Worm (Caenorhabditis elegans) whole organism, early embryonic: ENCODE measurements around the gene H20J04.4.

Experiments used
- ama-1 ChIP-seq: fragments of 150-350 bp; optimal IDR thresholded peaks from 2 replicates; lab custom pipeline; 2014
- ceh-13 ChIP-seq: fragments of 200-800 bp; sonication (Bioruptor generic); optimal IDR thresholded peaks from 2 replicates; lab custom pipeline; 2018; ENCODE audit warnings: mild to moderate bottlenecking, missing genetic modification characterization, missing compliant biosample characterization
- ets-7 ChIP-seq: sonication (generic microtip); optimal IDR thresholded peaks from 2 replicates; lab custom pipeline; 2016; ENCODE audit warnings: missing genotype, missing genetic modification characterization, missing compliant biosample characterization
- flt-1 ChIP-seq: fragments of 200-800 bp; sonication (Bioruptor generic); IDR thresholded peaks from 2 replicates; pipeline ENCODE4 v1.3.6; 2022; ENCODE audit warnings: missing genetic modification characterization, missing compliant biosample characterization
- hmg-4 ChIP-seq: fragments of 200-800 bp; sonication (Bioruptor generic); optimal IDR thresholded peaks from 2 replicates; lab custom pipeline; 2018; ENCODE audit warnings: mild to moderate bottlenecking, missing genetic modification characterization, missing compliant biosample characterization
- sea-1 ChIP-seq: fragments of 200-800 bp; sonication (Bioruptor generic); conservative IDR thresholded peaks from 2 replicates; pipeline ENCODE4 v1.3.6; 2022; ENCODE audit warnings: missing genetic modification characterization, missing compliant biosample characterization

DNA sequence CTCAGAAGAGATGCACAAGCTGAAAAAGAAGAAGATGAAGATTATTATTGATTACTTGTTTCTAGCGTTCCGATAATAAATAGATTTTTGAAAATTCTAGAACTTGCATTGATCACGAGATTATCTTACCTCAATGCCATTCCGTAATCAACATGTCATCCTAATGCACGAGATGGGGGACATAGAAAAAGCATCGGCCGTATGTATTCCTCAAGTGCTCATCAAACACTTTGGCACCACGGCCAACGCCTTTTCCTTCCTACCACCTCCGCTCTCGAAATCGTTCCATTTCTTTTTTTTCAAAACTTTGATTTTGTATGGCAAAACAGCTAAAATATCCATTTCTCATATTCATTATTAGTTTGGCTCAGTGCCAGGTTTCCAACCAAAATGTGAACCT lies 29.9 kb downstream of the H20J04.4 start, which contains the start of gene lat-2:
- TF ChIP-seq ama-1 (lab: Kevin White, UChicago) (no peak), flt-1 (GFP tag; lab: Robert Waterston, UW) (no peak), ceh-13 (GFP tag; lab: Kevin White, UChicago) (no peak), sea-1 (GFP tag; lab: Robert Waterston, UW) (no peak), hmg-4 (no peak), ets-7 (tag; lab: Kevin White, UChicago) (no peak)
